Comparison of ENCODE assay signal across 2 worm cellular contexts in the genomic region with DNA sequence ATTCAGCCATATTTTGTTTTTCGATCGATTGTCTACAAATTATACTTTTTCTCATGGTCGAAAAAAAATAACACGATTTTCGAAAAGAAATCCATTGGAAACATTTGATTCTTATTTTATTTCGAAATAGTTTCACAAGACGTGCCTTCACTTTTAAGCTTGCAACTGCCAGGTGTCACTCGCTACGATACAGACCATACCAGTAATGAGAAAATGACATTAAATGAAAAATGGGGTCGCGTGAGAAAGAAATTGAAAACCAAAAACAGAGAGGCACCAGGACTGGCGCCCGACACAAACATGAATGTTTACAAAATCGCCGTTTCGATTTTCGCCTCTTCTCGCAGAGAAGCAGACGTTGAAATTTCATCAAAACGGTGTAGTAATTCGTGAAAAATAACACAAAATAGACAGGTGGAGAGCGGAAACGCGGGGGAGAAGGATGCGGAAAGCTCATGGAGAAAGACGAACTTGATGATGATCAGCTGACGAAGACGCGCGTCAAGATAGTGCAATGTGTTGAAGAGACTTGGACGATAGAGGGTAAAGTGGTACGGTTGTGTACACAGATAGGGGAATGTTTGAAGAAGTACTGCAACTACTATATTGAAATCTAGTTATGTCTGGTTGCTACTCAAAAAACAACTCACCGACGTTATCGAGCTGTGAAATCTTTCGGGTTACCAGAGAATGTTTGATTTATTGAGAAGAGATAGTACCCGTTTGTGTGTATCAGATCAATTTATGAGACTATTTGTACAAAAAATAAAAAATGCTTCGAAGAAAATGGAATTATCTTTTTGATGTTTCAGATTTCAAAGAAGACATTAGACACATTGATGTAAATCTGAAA.
A peak's percentile ranks its signal among the peaks of the same experiment; 100 is the strongest.
TF ChIP-seq lines count a peak whose summit lies in the region.

No protein-coding gene starts in this region.

TF ChIP-seq in whole organism, L1 larva, 84 proteins besides CTCF, POLR2A, EP300 and RAD21 (continued from another document):
- TF ChIP-seq blmp-1 (tag; optimal IDR thresholded peaks at IDR 0.05; lab: Kevin White, UChicago) (peak; percentile 78), lin-14 (GFP tag; optimal IDR thresholded peaks at IDR 0.05; lab: Kevin White, UChicago) (peak; percentile 54), elt-3 (tag; optimal IDR thresholded peaks at IDR 0.05; lab: Kevin White, UChicago) (peak in 1 of 6 experiments; percentile 35), dpl-1 (GFP tag; optimal IDR thresholded peaks at IDR 0.05; lab: Kevin White, UChicago) (peak in 1 of 3 experiments; percentile 3), xbp-1 (tag; optimal IDR thresholded peaks at IDR 0.05; lab: Kevin White, UChicago) (no peak), ama-1 (optimal IDR thresholded peaks at IDR 0.05; lab: Kevin White, UChicago) (no peak), efl-1 (optimal IDR thresholded peaks at IDR 0.05; lab: Kevin White, UChicago) (no peak), efl-1 (GFP tag; optimal IDR thresholded peaks at IDR 0.05 in 1 of 2; lab: Kevin White, UChicago) (peak in 1 of 2 experiments; percentile 47)

TF ChIP-seq in whole organism, L4 larva, 104 proteins besides CTCF, POLR2A, EP300 and RAD21 (continued from another document):
- TF ChIP-seq snpc-1.2 (GFP tag; IDR thresholded peaks at IDR 0.05; lab: Robert Waterston, UW) (no peak), nhr-48 (tag; optimal IDR thresholded peaks at IDR 0.05; lab: Kevin White, UChicago) (no peak), dmd-6 (GFP tag; IDR thresholded peaks at IDR 0.05; lab: Robert Waterston, UW) (no peak)
TF ChIP-seq in whole organism, L4 larva: peak in this region for 8.
